Worm (Caenorhabditis elegans) whole organism, young adult: Measurements from ENCODE around the gene F43C11.4.

Experiments
- K11D2.4 ChIP-seq: fragments of 200-800 bp; sonication (Bioruptor generic); IDR thresholded peaks from 2 replicates; pipeline ENCODE4 v1.3.6; 2022; ENCODE audit warnings: missing genetic modification reagents, missing genetic modification characterization, missing compliant biosample characterization
- egl-44 ChIP-seq: fragments of 200-800 bp; sonication (Bioruptor generic); IDR thresholded peaks from 2 replicates; pipeline ENCODE4 v1.3.6; 2022; ENCODE audit warnings: missing genetic modification reagents, missing genetic modification characterization, missing compliant biosample characterization
- lsy-27 ChIP-seq: sonication (generic microtip); optimal IDR thresholded peaks from 2 replicates; lab custom pipeline; 2017; ENCODE audit warnings: missing genetic modification characterization, mild to moderate bottlenecking, missing compliant biosample characterization, antibody characterized with exemption, missing genotype, borderline replicate concordance; ENCODE audit not compliant: insufficient read depth

- TF ChIP-seq egl-44 = peak; percentile 97
- 0 out of 2 replicates have a peak, but pooled peaks have one; percentile 20 for TF ChIP-seq K11D2.4 (GFP tag; lab: Robert Waterston, UW)
- TF ChIP-seq lsy-27 (tag; lab: Kevin White, UChicago) = no peak
Measured at ce11 chrII:2378465-2379009, 31.8 kb downstream of the F43C11.4 start.
